Worm (Caenorhabditis elegans) whole organism, L3 larva: Measurements from ENCODE around the gene F35D11.1.

Experiments
- ama-1 ChIP-seq: fragments of 150-350 bp; optimal IDR thresholded peaks from 2 replicates; lab custom pipeline; 2018
- ceh-82 ChIP-seq: fragments of 150-350 bp; optimal IDR thresholded peaks from 2 replicates; lab custom pipeline; 2014; ENCODE audit warnings: missing biosample characterization, missing genetic modification characterization
- fkh-10 ChIP-seq: sonication (generic microtip); optimal IDR thresholded peaks from 2 replicates; lab custom pipeline; 2017; ENCODE audit warnings: missing biosample characterization, missing genetic modification reagents, missing genetic modification characterization
- nfya-1 ChIP-seq: sonication (generic microtip); optimal IDR thresholded peaks from 2 replicates; lab custom pipeline; 2017; ENCODE audit warnings: missing genetic modification characterization, mild to moderate bottlenecking, missing compliant biosample characterization, antibody characterized with exemption, moderate library complexity; ENCODE audit not compliant: insufficient read depth
- nhr-25 ChIP-seq: sonication (generic microtip); optimal IDR thresholded peaks from 2 replicates; lab custom pipeline; 2017; ENCODE audit warnings: missing biosample characterization, missing genetic modification characterization
- nhr-28 ChIP-seq: fragments of 150-350 bp; optimal IDR thresholded peaks from 2 replicates; lab custom pipeline; 2014; ENCODE audit warnings: missing biosample characterization, missing genetic modification characterization
- nhr-76 ChIP-seq: fragments of 150-350 bp; sonication (generic microtip); optimal IDR thresholded peaks from 5 replicates; lab custom pipeline; 2014; ENCODE audit warnings: missing biosample characterization, missing genetic modification characterization
- nhr-77 ChIP-seq: fragments of 150-350 bp; optimal IDR thresholded peaks from 2 replicates; lab custom pipeline; 2014; ENCODE audit warnings: missing biosample characterization, missing genetic modification characterization
- pqm-1 ChIP-seq: fragments of 150-350 bp; optimal IDR thresholded peaks from 2 replicates; lab custom pipeline; 2017; ENCODE audit warnings: missing biosample characterization, missing genetic modification characterization, inconsistent platforms
- skn-1 ChIP-seq: fragments of 150-350 bp; optimal IDR thresholded peaks from 2 replicates; lab custom pipeline; 2014; ENCODE audit warnings: missing biosample characterization, missing genetic modification characterization
- ztf-4 ChIP-seq: fragments of 150-350 bp; optimal IDR thresholded peaks from 2 replicates; lab custom pipeline; 2014; ENCODE audit warnings: missing biosample characterization, missing genetic modification characterization

- TF ChIP-seq nhr-77 (no peak), nfya-1 (tag; lab: Kevin White, UChicago) (no peak), skn-1 (tag; lab: Kevin White, UChicago) (no peak), nhr-28 (tag; lab: Kevin White, UChicago) (no peak), ceh-82 (tag; lab: Kevin White, UChicago) (no peak), nhr-76 (tag; lab: Kevin White, UChicago) (no peak), nhr-25 (tag; lab: Kevin White, UChicago) (no peak), ztf-4 (no peak), pqm-1 (no peak), ama-1 (lab: Kevin White, UChicago) (no peak), fkh-10 (no peak)
Measured at ce11 chrII:4626606-4627005, at the start of gene F35D11.1.
